Worm (Caenorhabditis elegans): ENCODE results near the gene tat-1.

tat-1 gene

ce11 chrIII:12359265-12359664, 62.3 kb downstream of the tat-1 start, which contains the start of gene Y75B8A.34:
Gene Y75B8A.34 (plus strand): TSS chrIII:12359565.
- no peak for TF ChIP-seq elt-2 (tag; optimal IDR thresholded peaks at IDR 0.05)
- TF ChIP-seq skn-1 (tag; optimal IDR thresholded peaks at IDR 0.05), result no peak
- no peak for TF ChIP-seq nhr-77 (tag; optimal IDR thresholded peaks at IDR 0.05)
- TF ChIP-seq zag-1 (tag; optimal IDR thresholded peaks at IDR 0.05), result no peak
- no peak for TF ChIP-seq nhr-23 (tag; optimal IDR thresholded peaks at IDR 0.05)
- TF ChIP-seq ceh-9 (tag; optimal IDR thresholded peaks at IDR 0.05), result no peak
- no peak for TF ChIP-seq nhr-25 (tag; optimal IDR thresholded peaks at IDR 0.05)
- TF ChIP-seq ztf-11 (tag; optimal IDR thresholded peaks at IDR 0.05), result no peak
- TF ChIP-seq mdl-1 (tag; optimal IDR thresholded peaks at IDR 0.05), result no peak
- TF ChIP-seq nhr-43 (tag; optimal IDR thresholded peaks at IDR 0.05; ENCODE audit: poor library complexity, severe bottlenecking), result no peak
- TF ChIP-seq ceh-16 (tag; optimal IDR thresholded peaks at IDR 0.05), result no peak
- TF ChIP-seq unc-62 (GFP tag; optimal IDR thresholded peaks at IDR 0.05), result no peak
- no peak for TF ChIP-seq nhr-67 (tag; optimal IDR thresholded peaks at IDR 0.05)
- no peak for TF ChIP-seq jun-1 (tag; optimal IDR thresholded peaks at IDR 0.05)
- no peak for TF ChIP-seq pqm-1 (tag; optimal IDR thresholded peaks at IDR 0.05)
- TF ChIP-seq egl-27 (tag; optimal IDR thresholded peaks at IDR 0.05), result no peak
- no peak for TF ChIP-seq nhr-11 (tag; optimal IDR thresholded peaks at IDR 0.05)
- no peak for TF ChIP-seq unc-39 (tag; optimal IDR thresholded peaks at IDR 0.05)
- TF ChIP-seq sea-2 (GFP tag; optimal IDR thresholded peaks at IDR 0.05), result no peak

DNA sequence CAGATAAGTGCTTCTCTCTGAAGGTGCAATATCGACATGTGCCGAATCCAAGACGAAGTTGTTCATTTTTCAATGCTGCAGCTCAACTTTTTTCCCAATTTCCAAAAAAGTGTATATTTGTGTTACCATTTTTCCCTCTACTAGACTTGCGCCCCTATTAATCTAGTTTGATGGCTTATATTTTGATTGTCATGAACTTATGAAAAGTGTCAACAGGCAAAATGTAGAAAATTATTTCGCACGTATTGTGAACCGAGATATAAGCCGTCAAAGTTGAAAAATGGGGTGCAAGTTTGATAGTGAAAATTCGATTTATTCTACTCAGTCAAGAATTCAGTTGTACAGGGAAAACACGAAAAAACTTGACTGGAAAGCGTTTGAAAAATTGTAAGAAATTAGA, 63.1 kb downstream of the tat-1 start, which contains the start of gene Y75B8A.32:
Gene Y75B8A.32 (minus strand): TSS at position 101 of the 400 bp plus-strand sequence.
- TF ChIP-seq nhr-43 (tag; optimal IDR thresholded peaks at IDR 0.05; ENCODE audit: poor library complexity, severe bottlenecking) (no peak), jun-1 (tag; optimal IDR thresholded peaks at IDR 0.05) (no peak), ZK546.5 (tag; optimal IDR thresholded peaks at IDR 0.05) (no peak), lin-15B (tag; optimal IDR thresholded peaks at IDR 0.05) (no peak), mml-1 (tag; optimal IDR thresholded peaks at IDR 0.05) (no peak), ztf-11 (tag; optimal IDR thresholded peaks at IDR 0.05) (no peak), ama-1 (optimal IDR thresholded peaks at IDR 0.05) (no peak), hmg-11 (tag; optimal IDR thresholded peaks at IDR 0.05) (no peak), pha-4 (tag; optimal IDR thresholded peaks at IDR 0.05) (no peak), snpc-4 (tag; optimal IDR thresholded peaks at IDR 0.05) (no peak), elt-3 (tag; optimal IDR thresholded peaks at IDR 0.05) (no peak), nhr-25 (tag; optimal IDR thresholded peaks at IDR 0.05) (no peak), fkh-10 (GFP tag; optimal IDR thresholded peaks at IDR 0.05) (no peak)

DNA sequence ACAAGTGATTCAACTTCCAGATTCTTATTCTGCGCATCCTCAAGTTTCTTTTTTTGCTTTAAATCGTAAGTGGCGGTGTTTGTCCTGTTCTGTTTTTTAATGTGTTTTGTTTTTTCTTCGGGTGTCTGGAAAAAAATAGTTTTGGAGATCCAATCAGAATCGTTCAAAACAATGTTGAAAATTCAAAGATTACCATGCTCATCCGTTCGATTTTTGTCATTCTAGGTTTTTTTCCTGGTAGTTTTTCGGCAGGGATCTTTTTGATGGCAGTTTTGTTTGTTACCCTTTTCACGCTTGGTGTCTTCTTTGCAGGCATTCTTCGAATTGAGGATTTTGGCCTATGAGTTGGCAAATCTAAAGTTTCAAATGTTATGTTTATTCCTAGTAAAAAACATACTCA, 64.9 kb downstream of the tat-1 start:
- TF ChIP-seq ztf-11 (tag; optimal IDR thresholded peaks at IDR 0.05) (no peak), lsy-12 (tag; optimal IDR thresholded peaks at IDR 0.05) (no peak), nhr-25 (tag; optimal IDR thresholded peaks at IDR 0.05) (no peak), ceh-16 (tag; optimal IDR thresholded peaks at IDR 0.05) (no peak), mdl-1 (tag; optimal IDR thresholded peaks at IDR 0.05) (no peak), ama-1 (optimal IDR thresholded peaks at IDR 0.05) (no peak), pha-4 (tag; optimal IDR thresholded peaks at IDR 0.05) (no peak), nhr-11 (tag; optimal IDR thresholded peaks at IDR 0.05) (no peak), elt-1 (tag; optimal IDR thresholded peaks at IDR 0.05) (no peak), fkh-10 (GFP tag; optimal IDR thresholded peaks at IDR 0.05) (no peak), sea-2 (GFP tag; optimal IDR thresholded peaks at IDR 0.05) (no peak), lin-15B (tag; optimal IDR thresholded peaks at IDR 0.05) (no peak), jun-1 (tag; optimal IDR thresholded peaks at IDR 0.05) (no peak), nhr-43 (tag; optimal IDR thresholded peaks at IDR 0.05; ENCODE audit: poor library complexity, severe bottlenecking) (no peak), snpc-4 (tag; optimal IDR thresholded peaks at IDR 0.05) (no peak), hmg-11 (tag; optimal IDR thresholded peaks at IDR 0.05) (no peak), skn-1 (tag; optimal IDR thresholded peaks at IDR 0.05) (no peak), ZK546.5 (tag; optimal IDR thresholded peaks at IDR 0.05) (no peak), aly-2 (tag; optimal IDR thresholded peaks at IDR 0.05) (no peak)

ce11 chrIII:12351301-12351700, 70.2 kb downstream of the tat-1 start, which contains the start of the genes pph-4.1 and Y75B8A.31:
Gene pph-4.1 (minus strand): TSS chrIII:12351336.
Gene Y75B8A.31 (plus strand): TSS chrIII:12351642.
- TF ChIP-seq nhr-43 (tag; optimal IDR thresholded peaks at IDR 0.05; ENCODE audit: poor library complexity, severe bottlenecking) (peak; percentile 91), nhr-23 (tag; optimal IDR thresholded peaks at IDR 0.05) (peak; percentile 93), ZK546.5 (tag; optimal IDR thresholded peaks at IDR 0.05) (no peak), ceh-28 (tag; optimal IDR thresholded peaks at IDR 0.05) (peak; percentile 68), fos-1 (tag; optimal IDR thresholded peaks at IDR 0.05) (no peak), lsy-12 (tag; optimal IDR thresholded peaks at IDR 0.05) (peak; percentile 14), daf-12 (tag; optimal IDR thresholded peaks at IDR 0.05) (no peak), unc-62 (GFP tag; optimal IDR thresholded peaks at IDR 0.05) (no peak), nhr-11 (tag; optimal IDR thresholded peaks at IDR 0.05) (no peak), ztf-4 (tag; optimal IDR thresholded peaks at IDR 0.05) (no peak), mml-1 (tag; optimal IDR thresholded peaks at IDR 0.05) (no peak), fkh-10 (GFP tag; optimal IDR thresholded peaks at IDR 0.05) (no peak), ceh-9 (tag; optimal IDR thresholded peaks at IDR 0.05) (no peak), zag-1 (tag; optimal IDR thresholded peaks at IDR 0.05) (no peak), nhr-77 (tag; optimal IDR thresholded peaks at IDR 0.05) (peak; percentile 21), jun-1 (tag; optimal IDR thresholded peaks at IDR 0.05) (peak; percentile 33), nhr-237 (tag; optimal IDR thresholded peaks at IDR 0.05) (no peak), nhr-12 (tag; optimal IDR thresholded peaks at IDR 0.05) (no peak), elt-1 (tag; optimal IDR thresholded peaks at IDR 0.05) (peak; percentile 50), elt-3 (tag; optimal IDR thresholded peaks at IDR 0.05) (no peak), egl-5 (tag; optimal IDR thresholded peaks at IDR 0.05) (no peak), ama-1 (optimal IDR thresholded peaks at IDR 0.05) (no peak), egl-27 (tag; optimal IDR thresholded peaks at IDR 0.05) (no peak), tbx-2 (tag; optimal IDR thresholded peaks at IDR 0.05) (peak; percentile 4), skn-1 (tag; optimal IDR thresholded peaks at IDR 0.05) (peak; percentile 43), ztf-11 (tag; optimal IDR thresholded peaks at IDR 0.05) (no peak), eor-1 (tag; optimal IDR thresholded peaks at IDR 0.05) (no peak), nfya-1 (tag; optimal IDR thresholded peaks at IDR 0.05; ENCODE audit: insufficient read depth) (peak; percentile 93), sea-2 (GFP tag; optimal IDR thresholded peaks at IDR 0.05) (no peak), nhr-76 (tag; optimal IDR thresholded peaks at IDR 0.05) (no peak), fkh-2 (tag; optimal IDR thresholded peaks at IDR 0.05) (no peak)

Data from whole organism, L3 larva.